In genomic region chrX:11662557-11662956, ce11 we compare ENCODE assay signal across 5 worm cellular contexts.
A peak's percentile ranks its signal among the peaks of the same experiment; 100 is the strongest.
TF ChIP-seq lines count a peak whose summit lies in the region.

No protein-coding gene starts in this region.

TF ChIP-seq in whole organism, L1 larva, 84 proteins besides CTCF, POLR2A, EP300 and RAD21:
- peak; percentile 17 for TF ChIP-seq fkh-8 (tag; optimal IDR thresholded peaks at IDR 0.05; lab: Kevin White, UChicago)
- peak; percentile 22 to 33 for TF ChIP-seq efl-1 (optimal IDR thresholded peaks at IDR 0.05; lab: Kevin White, UChicago)
- peak; percentile 27 to 95 for TF ChIP-seq efl-1 (GFP tag; optimal IDR thresholded peaks at IDR 0.05 in 1 of 2; lab: Kevin White, UChicago)
- TF ChIP-seq rnt-1 (tag; optimal IDR thresholded peaks at IDR 0.05; lab: Kevin White, UChicago), result peak; percentile 8
- peak in 2 of 3 experiments; percentile 43 to 47 for TF ChIP-seq dpl-1 (GFP tag; optimal IDR thresholded peaks at IDR 0.05; lab: Kevin White, UChicago)
- peak in 1 of 2 experiments; percentile 19 for TF ChIP-seq lin-35 (GFP tag; optimal IDR thresholded peaks at IDR 0.05; lab: Kevin White, UChicago)
- no peak for TF ChIP-seq ztf-4 (tag; optimal IDR thresholded peaks at IDR 0.05; lab: Kevin White, UChicago)
- no peak for TF ChIP-seq nhr-76 (tag; optimal IDR thresholded peaks at IDR 0.05; lab: Kevin White, UChicago)

TF ChIP-seq in whole organism, L3 larva, 47 proteins besides CTCF, POLR2A, EP300 and RAD21:
- TF ChIP-seq elt-1 (tag; optimal IDR thresholded peaks at IDR 0.05; lab: Kevin White, UChicago), result no peak
- peak; percentile 7 for TF ChIP-seq ceh-28 (tag; optimal IDR thresholded peaks at IDR 0.05; lab: Kevin White, UChicago)
- no peak for TF ChIP-seq lin-15B (tag; optimal IDR thresholded peaks at IDR 0.05; lab: Kevin White, UChicago)
- TF ChIP-seq nhr-43 (tag; optimal IDR thresholded peaks at IDR 0.05; lab: Kevin White, UChicago; ENCODE audit: poor library complexity, severe bottlenecking), result no peak
- peak; percentile 4 for TF ChIP-seq pha-4 (tag; optimal IDR thresholded peaks at IDR 0.05; lab: Kevin White, UChicago)
- TF ChIP-seq jun-1 (tag; optimal IDR thresholded peaks at IDR 0.05; lab: Kevin White, UChicago), result no peak
- TF ChIP-seq mml-1 (tag; optimal IDR thresholded peaks at IDR 0.05; lab: Kevin White, UChicago), result no peak
- no peak for TF ChIP-seq nhr-28 (tag; optimal IDR thresholded peaks at IDR 0.05; lab: Kevin White, UChicago)
- TF ChIP-seq ztf-4 (tag; optimal IDR thresholded peaks at IDR 0.05; lab: Kevin White, UChicago), result no peak
- no peak for TF ChIP-seq R02D3.7 (tag; optimal IDR thresholded peaks at IDR 0.05; lab: Kevin White, UChicago)
- no peak for TF ChIP-seq egl-5 (tag; optimal IDR thresholded peaks at IDR 0.05; lab: Kevin White, UChicago)
- TF ChIP-seq ztf-11 (tag; optimal IDR thresholded peaks at IDR 0.05; lab: Kevin White, UChicago), result no peak
- TF ChIP-seq ceh-82 (tag; optimal IDR thresholded peaks at IDR 0.05; lab: Kevin White, UChicago), result no peak
- no peak for TF ChIP-seq nhr-23 (tag; optimal IDR thresholded peaks at IDR 0.05; lab: Kevin White, UChicago)
- TF ChIP-seq hmg-11 (tag; optimal IDR thresholded peaks at IDR 0.05; lab: Kevin White, UChicago), result peak; percentile 16
- TF ChIP-seq ama-1 (optimal IDR thresholded peaks at IDR 0.05; lab: Kevin White, UChicago), result no peak
- TF ChIP-seq fos-1 (tag; optimal IDR thresholded peaks at IDR 0.05; lab: Kevin White, UChicago), result no peak
- TF ChIP-seq sea-2 (GFP tag; optimal IDR thresholded peaks at IDR 0.05; lab: Kevin White, UChicago), result no peak

TF ChIP-seq in whole organism, early embryonic, 17 proteins besides CTCF, POLR2A, EP300 and RAD21:
- TF ChIP-seq ceh-13 (GFP tag; optimal IDR thresholded peaks at IDR 0.05; lab: Kevin White, UChicago), result no peak
- TF ChIP-seq ceh-36 (tag; optimal IDR thresholded peaks at IDR 0.05; lab: Kevin White, UChicago), result peak; percentile 8
- no peak for TF ChIP-seq tbx-37 (GFP tag; conservative IDR thresholded peaks at IDR 0.05; lab: Robert Waterston, UW)
- no peak for TF ChIP-seq B0310.2 (tag; optimal IDR thresholded peaks at IDR 0.05; lab: Kevin White, UChicago)
- no peak for TF ChIP-seq pes-1 (GFP tag; IDR thresholded peaks at IDR 0.05; lab: Robert Waterston, UW)
- no peak for TF ChIP-seq hmbx-1 (tag; optimal IDR thresholded peaks at IDR 0.05; lab: Kevin White, UChicago)
- TF ChIP-seq F13C5.2 (tag; optimal IDR thresholded peaks at IDR 0.05; lab: Kevin White, UChicago), result no peak
- TF ChIP-seq tbx-11 (GFP tag; IDR thresholded peaks at IDR 0.05; lab: Robert Waterston, UW), result no peak
- TF ChIP-seq scrt-1 (GFP tag; IDR thresholded peaks at IDR 0.05; lab: Robert Waterston, UW), result no peak
- TF ChIP-seq hnd-1 (tag; optimal IDR thresholded peaks at IDR 0.05; lab: Kevin White, UChicago), result no peak
- TF ChIP-seq flt-1 (GFP tag; IDR thresholded peaks at IDR 0.05; lab: Robert Waterston, UW), result 0 out of 2 replicates have a peak, but pooled peaks have one; percentile 16
- TF ChIP-seq ama-1 (optimal IDR thresholded peaks at IDR 0.05; lab: Kevin White, UChicago), result no peak
- peak; percentile 43 for TF ChIP-seq hmg-4 (GFP tag; optimal IDR thresholded peaks at IDR 0.05; lab: Kevin White, UChicago)

TF ChIP-seq in whole organism, midembryonic, 9 proteins besides CTCF, POLR2A, EP300 and RAD21:
- peak; percentile 32 for TF ChIP-seq cog-1 (tag; optimal IDR thresholded peaks at IDR 0.05; lab: Kevin White, UChicago)
- no peak for TF ChIP-seq T22C8.4 (GFP tag; IDR thresholded peaks at IDR 0.05; lab: Robert Waterston, UW)
- TF ChIP-seq flt-1 (GFP tag; IDR thresholded peaks at IDR 0.05; lab: Robert Waterston, UW), result 0 out of 2 replicates have a peak, but pooled peaks have one; percentile 52

TF ChIP-seq in whole organism, young adult, 124 proteins besides CTCF, POLR2A, EP300 and RAD21:
- no peak; the same call in 1 of the 2 replicates for TF ChIP-seq zfh-2 (GFP tag; conservative IDR thresholded peaks at IDR 0.05; lab: Robert Waterston, UW)
- TF ChIP-seq efl-1 (GFP tag; optimal IDR thresholded peaks at IDR 0.05; lab: Kevin White, UChicago), result peak; percentile 10
- TF ChIP-seq dox-1 (GFP tag; IDR thresholded peaks at IDR 0.05; lab: Robert Waterston, UW), result 0 out of 2 replicates have a peak, but pooled peaks have one; percentile 46
- TF ChIP-seq madf-3 (GFP tag; IDR thresholded peaks at IDR 0.05; lab: Robert Waterston, UW), result 0 out of 2 replicates have a peak, but pooled peaks have one; percentile 17
- TF ChIP-seq lin-26 (GFP tag; IDR thresholded peaks at IDR 0.05; lab: Robert Waterston, UW), result no peak
- TF ChIP-seq ztf-18 (tag; optimal IDR thresholded peaks at IDR 0.05; lab: Kevin White, UChicago), result peak; percentile 82

Comparison
In these comparisons a context has a peak if more than half of its experiments do, and no peak if none do; other contexts are left out.
1. Of the 8 proteins assayed by ChIP-seq in both whole organism, young adult and whole organism, L1 larva: peak only in whole organism, young adult: none; only in whole organism, L1 larva: dpl-1; in both: efl-1; in neither: 5; mixed calls (peak in some experiments, not most) for 1.